Fruit fly (Drosophila melanogaster): ENCODE results near the gene rst.

Gene rst

DNA sequence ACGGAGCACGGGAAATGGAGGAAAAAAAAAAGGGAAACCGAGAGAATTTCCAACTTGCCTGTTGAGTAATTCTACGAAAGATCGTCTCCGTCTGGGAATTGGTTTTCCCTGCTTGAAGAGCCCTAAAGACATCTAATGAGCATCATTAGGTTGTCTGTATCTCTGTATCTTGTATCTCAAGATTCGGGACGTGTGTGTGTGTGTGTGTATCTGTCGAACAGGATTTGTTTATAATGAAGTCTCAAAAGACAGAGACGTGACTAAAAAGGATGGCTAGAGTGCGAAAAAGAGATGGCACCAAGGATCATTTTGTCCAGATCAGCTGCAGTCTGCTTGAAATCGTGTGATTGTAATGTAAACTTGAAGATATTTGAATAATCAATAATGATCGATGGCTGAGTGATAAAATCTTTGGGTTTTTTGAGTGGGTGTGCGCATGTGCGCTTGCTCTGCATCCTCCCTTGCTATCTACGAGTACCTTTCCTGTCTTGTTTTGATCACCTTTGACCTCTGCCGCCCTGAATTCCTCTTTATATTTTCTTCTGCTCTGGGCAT is 8.9 kb upstream of the rst start:
- TF ChIP-seq h (GFP tag; optimal IDR thresholded peaks at IDR 0.05) (no peak), Myc (optimal IDR thresholded peaks at IDR 0.05) (no peak), Dfd (GFP tag; optimal IDR thresholded peaks at IDR 0.05) (peak; percentile 17), Vsx2 (GFP tag; optimal IDR thresholded peaks at IDR 0.05; ENCODE audit: partially characterized antibody) (no peak)

DNA sequence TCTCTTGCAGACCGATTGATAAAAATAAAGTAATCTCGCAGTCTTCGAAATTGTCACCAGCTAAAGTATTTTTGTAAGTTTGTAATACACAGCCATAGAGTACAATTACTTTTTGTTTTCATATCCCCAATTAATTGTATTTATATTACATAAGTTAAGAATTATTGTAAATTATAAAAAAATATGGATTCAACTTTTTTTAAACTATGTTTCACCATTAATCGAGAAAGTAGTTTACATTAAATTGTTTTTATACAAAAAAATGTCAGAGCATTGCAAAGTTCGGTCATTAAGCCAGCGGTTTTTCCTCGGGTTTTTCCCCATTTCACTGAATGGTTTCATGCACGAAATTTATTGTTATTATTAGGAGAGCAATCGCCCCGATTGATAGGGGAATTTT is 6.7 kb upstream of the rst start:
- TF ChIP-seq N (GFP tag; optimal IDR thresholded peaks at IDR 0.05) (no peak), Mio (GFP tag; optimal IDR thresholded peaks at IDR 0.05) (no peak), tai (GFP tag; optimal IDR thresholded peaks at IDR 0.05) (no peak), brk (GFP tag; optimal IDR thresholded peaks at IDR 0.05) (no peak), Hr83 (GFP tag; optimal IDR thresholded peaks at IDR 0.05; ENCODE audit: poor library complexity, severe bottlenecking) (no peak), GATAd (GFP tag; optimal IDR thresholded peaks at IDR 0.05) (no peak), OdsH (GFP tag; optimal IDR thresholded peaks at IDR 0.05) (no peak), psq (GFP tag; optimal IDR thresholded peaks at IDR 0.05) (no peak), sv (GFP tag; optimal IDR thresholded peaks at IDR 0.05) (no peak)

DNA sequence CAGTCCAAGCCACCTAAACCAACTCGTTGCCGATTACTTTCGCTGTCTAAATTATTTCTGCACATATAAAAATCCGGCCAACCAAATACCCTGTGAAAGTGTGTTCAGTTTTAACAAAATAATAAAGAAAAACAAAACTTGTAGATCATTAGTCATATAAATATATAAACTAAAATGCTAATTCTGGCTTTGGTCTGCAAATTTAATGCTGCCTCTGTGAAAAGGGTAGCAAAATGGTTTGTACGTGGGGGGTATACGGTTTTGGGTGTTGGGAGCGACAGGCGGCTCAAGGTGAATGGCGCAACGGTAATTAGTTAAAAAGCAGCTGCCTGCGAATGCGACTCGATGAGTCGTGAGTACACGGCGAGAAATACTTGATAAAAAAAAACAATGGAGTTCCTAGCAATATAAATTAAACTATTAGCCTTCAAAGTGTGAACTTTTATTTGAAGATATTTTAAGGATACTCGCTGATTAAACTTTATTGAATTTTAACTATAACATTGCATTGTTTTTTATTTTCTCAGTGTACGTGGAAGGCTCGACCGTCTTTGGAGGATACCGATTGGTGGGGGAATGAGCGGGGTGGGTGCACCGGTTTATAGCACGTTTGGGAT is 4.3 kb upstream of the rst start:
- no peak for TF ChIP-seq sage (GFP tag; optimal IDR thresholded peaks at IDR 0.05)
- TF ChIP-seq Sp1 (GFP tag; optimal IDR thresholded peaks at IDR 0.05), result peak; percentile 43
- TF ChIP-seq N (GFP tag; optimal IDR thresholded peaks at IDR 0.05), result no peak
- no peak for TF ChIP-seq CG9705 (GFP tag; optimal IDR thresholded peaks at IDR 0.05)
- TF ChIP-seq fru (GFP tag; optimal IDR thresholded peaks at IDR 0.05), result peak; percentile 73
- peak; percentile 34 for TF ChIP-seq Hnf4 (GFP tag; optimal IDR thresholded peaks at IDR 0.05)
- TF ChIP-seq Dfd (GFP tag; optimal IDR thresholded peaks at IDR 0.05), result no peak
- no peak for TF ChIP-seq usp (GFP tag; optimal IDR thresholded peaks at IDR 0.05)
- no peak for TF ChIP-seq lola (GFP tag; optimal IDR thresholded peaks at IDR 0.05)
- TF ChIP-seq br (GFP tag; optimal IDR thresholded peaks at IDR 0.05), result peak; percentile 22
- TF ChIP-seq Vsx2 (GFP tag; optimal IDR thresholded peaks at IDR 0.05; ENCODE audit: partially characterized antibody), result no peak
- no peak for TF ChIP-seq tai (GFP tag; optimal IDR thresholded peaks at IDR 0.05)
- no peak for TF ChIP-seq Hr78 (GFP tag; optimal IDR thresholded peaks at IDR 0.05)
- TF ChIP-seq Hr83 (GFP tag; optimal IDR thresholded peaks at IDR 0.05; ENCODE audit: poor library complexity, severe bottlenecking), result no peak
- TF ChIP-seq foxo (GFP tag; optimal IDR thresholded peaks at IDR 0.05), result peak in 1 of 2 experiments; percentile 73
- TF ChIP-seq OdsH (GFP tag; optimal IDR thresholded peaks at IDR 0.05), result peak; percentile 38
- no peak for TF ChIP-seq Jra (GFP tag; optimal IDR thresholded peaks at IDR 0.05)
- no peak for TF ChIP-seq GATAd (GFP tag; optimal IDR thresholded peaks at IDR 0.05)
- no peak for TF ChIP-seq Mio (GFP tag; optimal IDR thresholded peaks at IDR 0.05)
- TF ChIP-seq Myc (optimal IDR thresholded peaks at IDR 0.05), result no peak
- TF ChIP-seq Abd-B (GFP tag; optimal IDR thresholded peaks at IDR 0.05), result no peak
- TF ChIP-seq dmrt93B (GFP tag; optimal IDR thresholded peaks at IDR 0.05), result peak; percentile 5
- peak; percentile 56 for TF ChIP-seq h (GFP tag; optimal IDR thresholded peaks at IDR 0.05)
- no peak for TF ChIP-seq Rel (GFP tag; optimal IDR thresholded peaks at IDR 0.05)
- no peak for TF ChIP-seq Rel (tag; optimal IDR thresholded peaks at IDR 0.05)
- peak; percentile 55 for TF ChIP-seq rgr (GFP tag; optimal IDR thresholded peaks at IDR 0.05)
- no peak for TF ChIP-seq dl (GFP tag; optimal IDR thresholded peaks at IDR 0.05; ENCODE audit: insufficient read depth in 1 of 2, partially characterized antibody in 2 of 2)
- no peak for TF ChIP-seq CG32264 (GFP tag; optimal IDR thresholded peaks at IDR 0.05)
- TF ChIP-seq dsf (GFP tag; optimal IDR thresholded peaks at IDR 0.05; ENCODE audit: borderline replicate concordance), result no peak
- TF ChIP-seq psq (GFP tag; optimal IDR thresholded peaks at IDR 0.05), result peak; percentile 24
- TF ChIP-seq woc (GFP tag; optimal IDR thresholded peaks at IDR 0.05), result peak; percentile 5
- TF ChIP-seq HLH106 (tag; optimal IDR thresholded peaks at IDR 0.05), result peak; percentile 36
- no peak for TF ChIP-seq sv (GFP tag; optimal IDR thresholded peaks at IDR 0.05)
- TF ChIP-seq jim (GFP tag; optimal IDR thresholded peaks at IDR 0.05), result no peak
- TF ChIP-seq ey (GFP tag; optimal IDR thresholded peaks at IDR 0.05), result peak; percentile 31
- TF ChIP-seq Dif (GFP tag; optimal IDR thresholded peaks at IDR 0.05; ENCODE audit: partially characterized antibody), result no peak
- TF ChIP-seq CrebA (GFP tag; optimal IDR thresholded peaks at IDR 0.05; ENCODE audit: borderline replicate concordance), result no peak
- no peak for TF ChIP-seq brk (GFP tag; optimal IDR thresholded peaks at IDR 0.05)
- no peak for TF ChIP-seq pan (optimal IDR thresholded peaks at IDR 0.05)

All from whole organism, wandering third instar larva.